Fruit fly (Drosophila melanogaster) whole organism, embryonic: ENCODE measurements around the gene CG44037.

Experiments
- BtbVII ChIP-seq: fragments of 200-800 bp; sonication (Bioruptor generic); optimal IDR thresholded peaks from 3 replicates; lab custom pipeline; 2017; ENCODE audit warnings: missing biosample characterization, mild to moderate bottlenecking, missing genetic modification characterization
- CG12071 ChIP-seq: fragments of 200-800 bp; sonication (Bioruptor generic); optimal IDR thresholded peaks from 3 replicates; lab custom pipeline; 2018; ENCODE audit warnings: missing biosample characterization, mild to moderate bottlenecking, missing genetic modification characterization
- CG12299 ChIP-seq: fragments of 200-800 bp; sonication (Bioruptor generic); optimal IDR thresholded peaks from 2 replicates; lab custom pipeline; 2018; ENCODE audit warnings: missing biosample characterization, mild to moderate bottlenecking, missing genetic modification characterization
- CG13123 ChIP-seq: fragments of 200-800 bp; sonication (Bioruptor generic); optimal IDR thresholded peaks from 2 replicates; lab custom pipeline; 2016; ENCODE audit warnings: missing biosample characterization, missing genetic modification characterization
- CG13287 ChIP-seq: fragments of 200-800 bp; sonication (Bioruptor generic); IDR thresholded peaks from 2 replicates; pipeline ENCODE4 v1.3.6; 2022; ENCODE audit warnings: missing biosample characterization, missing genetic modification characterization; ENCODE audit not compliant: partially characterized antibody
- CG15696 ChIP-seq: fragments of 200-800 bp; sonication (Bioruptor generic); optimal IDR thresholded peaks from 2 replicates; lab custom pipeline; 2019; ENCODE audit warnings: missing biosample characterization, mild to moderate bottlenecking, missing genetic modification characterization, moderate library complexity
- CG1602 ChIP-seq: fragments of 200-800 bp; sonication (Bioruptor generic); optimal IDR thresholded peaks from 3 replicates; lab custom pipeline; 2016; ENCODE audit warnings: missing biosample characterization, missing genetic modification characterization
- CG16813 ChIP-seq: fragments of 200-800 bp; sonication (Bioruptor generic); IDR thresholded peaks from 3 replicates; pipeline ENCODE4 v1.3.6; 2022; ENCODE audit warnings: missing biosample characterization, missing genetic modification characterization; ENCODE audit not compliant: partially characterized antibody
- CG17361 ChIP-seq: fragments of 200-800 bp; sonication (Bioruptor generic); IDR thresholded peaks from 3 replicates; pipeline ENCODE4 v1.3.6; 2022; ENCODE audit warnings: missing biosample characterization, missing genetic modification characterization
- CG1832 ChIP-seq: fragments of 200-800 bp; sonication (Bioruptor generic); optimal IDR thresholded peaks from 2 replicates; lab custom pipeline; 2017; ENCODE audit warnings: missing biosample characterization, mild to moderate bottlenecking, missing genetic modification characterization, inconsistent platforms
- CG30020 ChIP-seq: fragments of 200-800 bp; optimal IDR thresholded peaks from 2 replicates; lab custom pipeline; 2019; ENCODE audit warnings: missing biosample characterization, mild to moderate bottlenecking, missing genetic modification characterization, moderate library complexity
- CG32767 ChIP-seq: fragments of 200-800 bp; sonication (Bioruptor generic); IDR thresholded peaks from 2 replicates; pipeline ENCODE4 v1.3.6; 2022; ENCODE audit warnings: missing biosample characterization, missing genetic modification characterization
- CG6689 ChIP-seq: fragments of 200-800 bp; sonication (Bioruptor generic); IDR thresholded peaks from 2 replicates; pipeline ENCODE4 v1.3.6; 2022; ENCODE audit warnings: missing biosample characterization, missing genetic modification characterization
- CG6813 ChIP-seq: fragments of 200-800 bp; sonication (Bioruptor generic); optimal IDR thresholded peaks from 2 replicates; lab custom pipeline; 2017; ENCODE audit warnings: missing biosample characterization, missing genetic modification characterization, mild to moderate bottlenecking, moderate library complexity, missing genetic modification reagents
- CG8089 ChIP-seq: fragments of 200-800 bp; sonication (Bioruptor generic); optimal IDR thresholded peaks from 3 replicates; lab custom pipeline; 2016; ENCODE audit warnings: missing biosample characterization, missing genetic modification characterization
- CG8290 ChIP-seq, 3 experiments: fragments of 200-800 bp; sonication (Bioruptor generic); optimal IDR thresholded peaks; 2 replicates each; lab custom pipeline; 2016 to 2019; ENCODE audit warnings: missing biosample characterization in 3 of 3, missing genetic modification characterization in 3 of 3, mild to moderate bottlenecking in 2 of 3, moderate library complexity in 1 of 3
- CG9215 ChIP-seq: fragments of 200-800 bp; sonication (Bioruptor generic); IDR thresholded peaks from 2 replicates; pipeline ENCODE4 v1.3.6; 2022; ENCODE audit warnings: missing biosample characterization, missing genetic modification characterization
- D19B ChIP-seq: fragments of 200-800 bp; sonication (Bioruptor generic); optimal IDR thresholded peaks from 2 replicates; lab custom pipeline; 2017; ENCODE audit warnings: missing biosample characterization, mild to moderate bottlenecking, missing genetic modification characterization
- Dbx ChIP-seq: fragments of 200-800 bp; sonication (Bioruptor generic); IDR thresholded peaks from 3 replicates; pipeline ENCODE4 v1.3.6; 2022; ENCODE audit warnings: missing biosample characterization, missing genetic modification characterization
- Dek ChIP-seq: fragments of 200-800 bp; sonication (Bioruptor generic); optimal IDR thresholded peaks from 3 replicates; lab custom pipeline; 2019; ENCODE audit warnings: missing biosample characterization, mild to moderate bottlenecking, missing genetic modification characterization, moderate library complexity
- Doc2 ChIP-seq: fragments of 200-800 bp; sonication (Bioruptor generic); IDR thresholded peaks from 2 replicates; pipeline ENCODE4 v1.3.6; 2022; ENCODE audit warnings: missing biosample characterization, missing genetic modification characterization
- Dref ChIP-seq: fragments of 200-800 bp; sonication (Bioruptor generic); IDR thresholded peaks from 2 replicates; pipeline ENCODE4 v1.3.6; 2022; ENCODE audit warnings: missing biosample characterization, missing genetic modification characterization
- Gsc ChIP-seq: fragments of 200-800 bp; sonication (Bioruptor generic); IDR thresholded peaks from 2 replicates; pipeline ENCODE4 v1.3.6; 2022; ENCODE audit warnings: missing biosample characterization, missing genetic modification characterization
- H2.0 ChIP-seq: fragments of 200-800 bp; sonication (Bioruptor generic); IDR thresholded peaks from 2 replicates; pipeline ENCODE4 v1.3.6; 2022; ENCODE audit warnings: missing biosample characterization, missing genetic modification characterization
- Hsf ChIP-seq: fragments of 200-800 bp; sonication (Bioruptor generic); optimal IDR thresholded peaks from 3 replicates; lab custom pipeline; 2016; ENCODE audit warnings: missing biosample characterization, missing genetic modification characterization
- Mad ChIP-seq: fragments of 200-800 bp; sonication (Bioruptor generic); optimal IDR thresholded peaks from 2 replicates; lab custom pipeline; 2016; ENCODE audit warnings: missing biosample characterization, missing genetic modification characterization
- Med ChIP-seq: fragments of 200-800 bp; sonication (Bioruptor generic); peaks from one replicate; lab custom pipeline; 2016; ENCODE audit warnings: missing biosample characterization, missing genetic modification characterization, mild to moderate bottlenecking, inconsistent platforms, moderate library complexity
- Optix ChIP-seq: fragments of 200-800 bp; sonication (Bioruptor generic); IDR thresholded peaks from 3 replicates; pipeline ENCODE4 v1.3.6; 2022; ENCODE audit warnings: missing biosample characterization, missing genetic modification characterization
- Ptx1 ChIP-seq: fragments of 200-800 bp; sonication (Bioruptor generic); IDR thresholded peaks from 2 replicates; pipeline ENCODE4 v1.3.6; 2022; ENCODE audit warnings: missing biosample characterization, missing genetic modification characterization
- Trl ChIP-seq, 3 experiments: fragments of >200 bp in 2 of 3; fragments of 200-800 bp in 1 of 3; sonication (Bioruptor generic) in 1 of 3; optimal IDR thresholded peaks; 2 replicates in 1 of 3; 3 replicates in 2 of 3; lab custom pipeline; 2016 to 2017; ENCODE audit warnings: missing biosample characterization in 1 of 3, missing genetic modification characterization in 1 of 3
- ase ChIP-seq: fragments of 200-800 bp; sonication (Bioruptor generic); IDR thresholded peaks from 3 replicates; pipeline ENCODE4 v1.3.6; 2022; ENCODE audit warnings: missing biosample characterization, missing genetic modification characterization
- bbx ChIP-seq: fragments of 200-800 bp; sonication (Bioruptor generic); IDR thresholded peaks from 2 replicates; pipeline ENCODE4 v1.3.6; 2022; ENCODE audit warnings: missing biosample characterization, missing genetic modification characterization; ENCODE audit not compliant: partially characterized antibody
- bcd ChIP-seq: fragments of 200-800 bp; sonication (Bioruptor generic); optimal IDR thresholded peaks from 2 replicates; lab custom pipeline; 2017; ENCODE audit warnings: missing biosample characterization, mild to moderate bottlenecking, missing genetic modification characterization
- caup ChIP-seq: fragments of 200-800 bp; sonication (Bioruptor generic); optimal IDR thresholded peaks from 3 replicates; lab custom pipeline; 2017; ENCODE audit warnings: missing biosample characterization, mild to moderate bottlenecking, missing genetic modification characterization, moderate library complexity; ENCODE audit not compliant: severe bottlenecking
- chif ChIP-seq, 2 experiments: fragments of 200-800 bp; sonication (Bioruptor generic); optimal IDR thresholded peaks; 3 replicates each; lab custom pipeline; 2016; ENCODE audit warnings: missing biosample characterization in 2 of 2, missing genetic modification characterization in 2 of 2
- chinmo ChIP-seq: fragments of 200-800 bp; sonication (Bioruptor generic); IDR thresholded peaks from 4 replicates; pipeline ENCODE4 v1.3.6; 2022; ENCODE audit warnings: missing biosample characterization, missing genetic modification characterization; ENCODE audit not compliant: partially characterized antibody
- dati ChIP-seq: fragments of 200-800 bp; sonication (Bioruptor generic); IDR thresholded peaks from 2 replicates; pipeline ENCODE4 v1.3.6; 2022; ENCODE audit warnings: missing biosample characterization, missing genetic modification characterization
- fd102C ChIP-seq: fragments of 200-800 bp; sonication (Bioruptor generic); optimal IDR thresholded peaks from 2 replicates; lab custom pipeline; 2018; ENCODE audit warnings: missing biosample characterization, mild to moderate bottlenecking, missing genetic modification characterization, moderate library complexity
- fd3F ChIP-seq: fragments of 200-800 bp; sonication (Bioruptor generic); optimal IDR thresholded peaks from 2 replicates; lab custom pipeline; 2018; ENCODE audit warnings: missing biosample characterization, mild to moderate bottlenecking, missing genetic modification characterization, moderate library complexity
- grn ChIP-seq: fragments of 200-800 bp; sonication (Bioruptor generic); optimal IDR thresholded peaks from 3 replicates; lab custom pipeline; 2017; ENCODE audit warnings: missing biosample characterization, missing genetic modification characterization
- luna ChIP-seq: fragments of 200-800 bp; sonication (Bioruptor generic); optimal IDR thresholded peaks from 2 replicates; lab custom pipeline; 2016; ENCODE audit warnings: missing biosample characterization, missing genetic modification characterization
- nerfin-1 ChIP-seq: fragments of 200-800 bp; sonication (Bioruptor generic); optimal IDR thresholded peaks from 3 replicates; lab custom pipeline; 2019; ENCODE audit warnings: missing biosample characterization, mild to moderate bottlenecking, missing genetic modification characterization, moderate library complexity
- phol ChIP-seq: fragments of 200-800 bp; sonication (Bioruptor generic); optimal IDR thresholded peaks from 3 replicates; lab custom pipeline; 2018; ENCODE audit warnings: missing biosample characterization, mild to moderate bottlenecking, missing genetic modification characterization, moderate library complexity
- psq ChIP-seq: fragments of 200-800 bp; sonication (Bioruptor generic); optimal IDR thresholded peaks from 2 replicates; lab custom pipeline; 2017; ENCODE audit warnings: missing biosample characterization, missing genetic modification characterization
- sna ChIP-seq: fragments of 200-800 bp; sonication (Bioruptor generic); IDR thresholded peaks from 2 replicates; pipeline ENCODE4 v1.3.6; 2022; ENCODE audit warnings: missing biosample characterization, missing genetic modification characterization; ENCODE audit not compliant: partially characterized antibody
- toy ChIP-seq: fragments of 200-800 bp; sonication (Bioruptor generic); IDR thresholded peaks from 2 replicates; pipeline ENCODE4 v1.3.6; 2022; ENCODE audit warnings: missing biosample characterization, missing genetic modification characterization
- unpg ChIP-seq: fragments of 200-800 bp; sonication (Bioruptor generic); optimal IDR thresholded peaks from 3 replicates; lab custom pipeline; 2018; ENCODE audit warnings: missing biosample characterization, mild to moderate bottlenecking, missing genetic modification characterization, moderate library complexity
- wor ChIP-seq: fragments of 200-800 bp; sonication (Bioruptor generic); IDR thresholded peaks from 2 replicates; pipeline ENCODE4 v1.3.6; 2022; ENCODE audit warnings: missing biosample characterization, missing genetic modification characterization
- z ChIP-seq: fragments of 200-800 bp; sonication (Bioruptor generic); IDR thresholded peaks from 3 replicates; pipeline ENCODE4 v1.3.6; 2022; ENCODE audit warnings: missing biosample characterization, missing genetic modification characterization

The CG44037 gene

DNA sequence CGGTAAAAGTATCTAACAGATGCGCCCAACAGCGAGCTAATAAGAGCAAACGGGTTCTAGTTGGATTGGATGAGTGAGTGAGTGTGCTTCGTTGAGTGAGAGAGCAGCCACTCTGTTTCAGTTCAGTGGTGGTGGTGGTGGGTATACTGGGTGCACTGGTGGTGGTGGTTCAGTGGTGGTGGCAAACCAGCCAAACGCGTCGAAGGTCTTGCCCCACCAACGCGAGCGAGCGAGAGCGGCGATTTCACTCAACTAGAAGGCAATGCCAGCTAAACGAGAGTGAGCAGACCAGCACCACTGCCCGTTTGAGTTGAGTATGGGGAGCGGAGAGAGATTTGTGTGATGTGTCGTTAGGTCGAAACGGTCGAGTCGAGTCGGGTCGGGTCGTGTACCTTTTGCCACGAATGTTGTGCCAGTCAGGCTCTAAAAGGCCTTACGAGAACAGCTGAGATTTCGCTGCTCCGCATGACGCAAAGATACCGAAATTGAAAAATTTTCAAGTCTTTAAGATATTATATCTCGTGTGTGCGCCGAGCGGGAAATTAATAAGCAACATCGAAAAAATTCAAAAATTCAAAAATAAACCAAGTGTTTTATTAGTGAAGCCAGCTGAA is 22.3 kb downstream of the CG44037 start (continued):
- TF ChIP-seq CG17361 (GFP tag; lab: Robert Waterston, UW) (no peak), phol (tag; lab: Kevin White, UChicago) (no peak), Ptx1 (no peak), bcd (GFP tag; lab: Kevin White, UChicago) (no peak), caup (GFP tag; lab: Kevin White, UChicago) (no peak), CG6689 (GFP tag; lab: Robert Waterston, UW) (no peak), Dbx (peak; percentile 34; the same call in 1 of the 3 replicates), fd102C (GFP tag; lab: Kevin White, UChicago) (no peak), CG13123 (GFP tag; lab: Kevin White, UChicago) (no peak), CG8089 (GFP tag; lab: Kevin White, UChicago) (no peak), nerfin-1 (no peak), Optix (no peak), CG15696 (tag; lab: Kevin White, UChicago) (no peak), CG32767 (GFP tag; lab: Robert Waterston, UW) (peak; percentile 20; the same call in 1 of the 2 replicates), CG9215 (GFP tag; lab: Robert Waterston, UW) (no peak), luna (GFP tag; lab: Kevin White, UChicago) (no peak), Hsf (no peak), dati (GFP tag; lab: Robert Waterston, UW) (no peak), Doc2 (GFP tag; lab: Robert Waterston, UW) (no peak), Dek (tag; lab: Kevin White, UChicago) (no peak), psq (GFP tag; lab: Kevin White, UChicago) (no peak), grn (GFP tag; lab: Kevin White, UChicago) (no peak), fd3F (no peak), ase (GFP tag; lab: Robert Waterston, UW) (no peak), Gsc (GFP tag; lab: Robert Waterston, UW) (no peak), sna (peak; percentile 53), chinmo (peak; percentile 93), CG6813 (GFP tag; lab: Kevin White, UChicago) (no peak), CG13287 (GFP tag; lab: Robert Waterston, UW) (peak; percentile 68; the same call in 1 of the 2 replicates), CG1832 (peak; percentile 98), Mad (GFP tag; lab: Kevin White, UChicago) (no peak), CG8290 (GFP tag; optimal IDR thresholded peaks at IDR 0.05; lab: Kevin White, UChicago) (no peak), CG8290 (tag; optimal IDR thresholded peaks at IDR 0.05; lab: Kevin White, UChicago) (no peak), bbx (GFP tag; lab: Robert Waterston, UW) (peak; percentile 89), CG12071 (GFP tag; lab: Kevin White, UChicago) (peak; percentile 66), unpg (GFP tag; lab: Kevin White, UChicago) (no peak), D19B (no peak), z (GFP tag; lab: Robert Waterston, UW) (peak; percentile 100), CG30020 (tag; lab: Kevin White, UChicago) (no peak), H2.0 (GFP tag; lab: Robert Waterston, UW) (no peak), CG16813 (peak; percentile 55; the same call in 1 of the 3 replicates), BtbVII (no peak), Dref (GFP tag; lab: Robert Waterston, UW) (no peak), toy (GFP tag; lab: Robert Waterston, UW) (no peak), CG12299 (no peak), Trl (optimal IDR thresholded peaks at IDR 0.05; lab: Kevin White, UChicago) (peak; percentile 81 to 82), Trl (GFP tag; optimal IDR thresholded peaks at IDR 0.05; lab: Kevin White, UChicago) (peak; percentile 22), Med (peak; percentile 77), chif (GFP tag; optimal IDR thresholded peaks at IDR 0.05; lab: Kevin White, UChicago) (no peak), wor (GFP tag; lab: Robert Waterston, UW) (no peak), CG1602 (GFP tag; lab: Kevin White, UChicago) (no peak)
